Fruit fly (Drosophila melanogaster) whole organism, embryonic: Measurements from ENCODE around the gene CG5808.

Experiments
- BtbVII ChIP-seq: fragments of 200-800 bp; sonication (Bioruptor generic); optimal IDR thresholded peaks from 3 replicates; lab custom pipeline; 2017; ENCODE audit warnings: missing biosample characterization, mild to moderate bottlenecking, missing genetic modification characterization
- CG10366 ChIP-seq: fragments of 200-800 bp; sonication (Bioruptor generic); IDR thresholded peaks from 2 replicates; pipeline ENCODE4 v1.3.6; 2022; ENCODE audit warnings: missing biosample characterization, missing genetic modification characterization
- CG12744 ChIP-seq: fragments of 200-800 bp; sonication (Bioruptor generic); optimal IDR thresholded peaks from 2 replicates; lab custom pipeline; 2016; ENCODE audit warnings: missing biosample characterization, missing genetic modification characterization
- CG13296 ChIP-seq: fragments of 200-800 bp; sonication (Bioruptor generic); optimal IDR thresholded peaks from 3 replicates; lab custom pipeline; 2018; ENCODE audit warnings: missing biosample characterization, mild to moderate bottlenecking, missing genetic modification characterization
- CG13775 ChIP-seq: fragments of 200-800 bp; sonication (Bioruptor generic); optimal IDR thresholded peaks from 3 replicates; lab custom pipeline; 2017; ENCODE audit warnings: missing biosample characterization, mild to moderate bottlenecking, missing genetic modification characterization
- CG14710 ChIP-seq: fragments of 200-800 bp; sonication (Bioruptor generic); optimal IDR thresholded peaks from 3 replicates; lab custom pipeline; 2019; ENCODE audit warnings: missing biosample characterization, mild to moderate bottlenecking, missing genetic modification characterization, moderate library complexity
- CG14860 ChIP-seq: fragments of 200-800 bp; sonication (Bioruptor generic); IDR thresholded peaks from 3 replicates; pipeline ENCODE4 v1.3.6; 2022; ENCODE audit warnings: missing biosample characterization, missing genetic modification characterization; ENCODE audit not compliant: partially characterized antibody
- CG15011 ChIP-seq: fragments of 200-800 bp; sonication (Bioruptor generic); optimal IDR thresholded peaks from 3 replicates; lab custom pipeline; 2018; ENCODE audit warnings: missing biosample characterization, mild to moderate bottlenecking, missing genetic modification characterization
- CG17385 ChIP-seq: fragments of 200-800 bp; sonication (Bioruptor generic); optimal IDR thresholded peaks from 3 replicates; lab custom pipeline; 2018; ENCODE audit warnings: missing biosample characterization, mild to moderate bottlenecking, missing genetic modification characterization
- CG17612 ChIP-seq: fragments of 200-800 bp; sonication (Bioruptor generic); IDR thresholded peaks from 2 replicates; pipeline ENCODE4 v1.3.6; 2022; ENCODE audit warnings: missing biosample characterization, missing genetic modification characterization
- CG31388 ChIP-seq: fragments of 200-800 bp; sonication (Bioruptor generic); optimal IDR thresholded peaks from 2 replicates; lab custom pipeline; 2016; ENCODE audit warnings: missing biosample characterization, missing genetic modification characterization
- CG3726 ChIP-seq: fragments of 200-800 bp; sonication (Bioruptor generic); IDR thresholded peaks from 3 replicates; pipeline ENCODE4, ENCODE4 v1.3.6; 2022; ENCODE audit warnings: missing biosample characterization, missing genetic modification characterization
- CG42726 ChIP-seq: fragments of 200-800 bp; sonication (Bioruptor generic); IDR thresholded peaks from 2 replicates; pipeline ENCODE4 v1.3.6; 2022; ENCODE audit warnings: missing biosample characterization, missing genetic modification characterization; ENCODE audit not compliant: partially characterized antibody
- CG6683 ChIP-seq: fragments of 200-800 bp; sonication (Bioruptor generic); optimal IDR thresholded peaks from 2 replicates; lab custom pipeline; 2017; ENCODE audit warnings: missing biosample characterization, mild to moderate bottlenecking, missing genetic modification characterization, missing genetic modification reagents
- CG7357 ChIP-seq: fragments of 200-800 bp; sonication (Bioruptor generic); IDR thresholded peaks from 3 replicates; pipeline ENCODE4 v1.3.6; 2022; ENCODE audit warnings: missing biosample characterization, missing genetic modification characterization
- CG7786 ChIP-seq: fragments of 200-800 bp; sonication (Bioruptor generic); optimal IDR thresholded peaks from 2 replicates; lab custom pipeline; 2016; ENCODE audit warnings: missing biosample characterization, missing genetic modification characterization
- CG8281 ChIP-seq: fragments of 200-800 bp; sonication (Bioruptor generic); optimal IDR thresholded peaks from 2 replicates; lab custom pipeline; 2018; ENCODE audit warnings: missing biosample characterization, mild to moderate bottlenecking, missing genetic modification characterization, moderate library complexity
- CG9437 ChIP-seq: fragments of 200-800 bp; sonication (Bioruptor generic); optimal IDR thresholded peaks from 2 replicates; lab custom pipeline; 2018; ENCODE audit warnings: missing biosample characterization, mild to moderate bottlenecking, missing genetic modification characterization
- CG9609 ChIP-seq: fragments of 200-800 bp; sonication (Bioruptor generic); optimal IDR thresholded peaks from 3 replicates; lab custom pipeline; 2016; ENCODE audit warnings: missing biosample characterization, missing genetic modification characterization
- CoRest ChIP-seq: fragments of 200-800 bp; sonication (Bioruptor generic); optimal IDR thresholded peaks from 3 replicates; lab custom pipeline; 2018; ENCODE audit warnings: missing biosample characterization, mild to moderate bottlenecking, missing genetic modification characterization, moderate library complexity
- Dip2 ChIP-seq: fragments of 200-800 bp; sonication (Bioruptor generic); IDR thresholded peaks from 2 replicates; pipeline ENCODE4 v1.3.6; 2022; ENCODE audit warnings: missing biosample characterization, missing genetic modification characterization
- Fer1 ChIP-seq: fragments of 200-800 bp; sonication (Bioruptor generic); optimal IDR thresholded peaks from 2 replicates; lab custom pipeline; 2017; ENCODE audit warnings: missing biosample characterization, mild to moderate bottlenecking, missing genetic modification characterization
- GATAe ChIP-seq: fragments of 200-800 bp; sonication (Bioruptor generic); conservative IDR thresholded peaks from 2 replicates; pipeline ENCODE4 v1.3.6; 2022; ENCODE audit warnings: missing biosample characterization, missing genetic modification characterization
- Hr39 ChIP-seq: fragments of >200 bp; optimal IDR thresholded peaks from 2 replicates; lab custom pipeline; 2017
- Hr78 ChIP-seq, 2 experiments: fragments of 200-800 bp in 1 of 2; fragments of >200 bp in 1 of 2; sonication (Bioruptor generic) in 1 of 2; optimal IDR thresholded peaks; 2 replicates each; lab custom pipeline; 2017 to 2019; ENCODE audit warnings: missing biosample characterization in 2 of 2, missing genetic modification characterization in 2 of 2, mild to moderate bottlenecking in 1 of 2, moderate library complexity in 1 of 2
- Opbp ChIP-seq: fragments of 200-800 bp; sonication (Bioruptor generic); IDR thresholded peaks from 3 replicates; pipeline ENCODE4 v1.3.6; 2022; ENCODE audit warnings: missing biosample characterization, missing genetic modification characterization; ENCODE audit not compliant: partially characterized antibody
- PHDP ChIP-seq: fragments of 200-800 bp; sonication (Bioruptor generic); optimal IDR thresholded peaks from 3 replicates; lab custom pipeline; 2018; ENCODE audit warnings: missing biosample characterization, mild to moderate bottlenecking, missing genetic modification characterization, moderate library complexity
- Ravus ChIP-seq: fragments of 200-800 bp; sonication (Bioruptor generic); IDR thresholded peaks from 2 replicates; pipeline ENCODE4 v1.3.6; 2022; ENCODE audit warnings: missing biosample characterization, missing genetic modification characterization
- Side ChIP-seq: fragments of 200-800 bp; sonication (Bioruptor generic); optimal IDR thresholded peaks from 2 replicates; lab custom pipeline; 2016; ENCODE audit warnings: missing biosample characterization, missing genetic modification characterization
- Spps ChIP-seq: fragments of 200-800 bp; sonication (Bioruptor generic); optimal IDR thresholded peaks from 2 replicates; lab custom pipeline; 2018; ENCODE audit warnings: missing biosample characterization, mild to moderate bottlenecking, missing genetic modification characterization
- TFAM ChIP-seq: fragments of 200-800 bp; sonication (Bioruptor generic); optimal IDR thresholded peaks from 2 replicates; lab custom pipeline; 2017; ENCODE audit warnings: missing biosample characterization, missing genetic modification characterization, inconsistent platforms
- abd-A ChIP-seq: fragments of 200-800 bp; sonication (Bioruptor generic); optimal IDR thresholded peaks from 3 replicates; lab custom pipeline; 2019; ENCODE audit warnings: missing biosample characterization, mild to moderate bottlenecking, missing genetic modification characterization, moderate library complexity
- bsh ChIP-seq, 2 experiments: fragments of 200-800 bp; sonication (Bioruptor generic); optimal IDR thresholded peaks; 2 replicates each; lab custom pipeline; 2017 to 2018; ENCODE audit warnings: mild to moderate bottlenecking in 2 of 2, missing biosample characterization in 2 of 2, missing genetic modification characterization in 2 of 2, moderate library complexity in 1 of 2
- cas ChIP-seq: fragments of 200-800 bp; sonication (Bioruptor generic); IDR thresholded peaks from 2 replicates; pipeline ENCODE4 v1.3.6; 2022; ENCODE audit warnings: missing biosample characterization, missing genetic modification characterization
- caup ChIP-seq: fragments of 200-800 bp; sonication (Bioruptor generic); optimal IDR thresholded peaks from 3 replicates; lab custom pipeline; 2017; ENCODE audit warnings: missing biosample characterization, mild to moderate bottlenecking, missing genetic modification characterization, moderate library complexity; ENCODE audit not compliant: severe bottlenecking
- da ChIP-seq: fragments of 200-800 bp; sonication (Bioruptor generic); optimal IDR thresholded peaks from 2 replicates; lab custom pipeline; 2016; ENCODE audit warnings: missing biosample characterization, missing genetic modification characterization
- esg ChIP-seq: fragments of 200-800 bp; sonication (Bioruptor generic); conservative IDR thresholded peaks from 2 replicates; pipeline ENCODE4 v1.3.6; 2022; ENCODE audit warnings: missing biosample characterization, missing genetic modification characterization
- gce ChIP-seq: fragments of 200-800 bp; sonication (Bioruptor generic); IDR thresholded peaks from 3 replicates; pipeline ENCODE4 v1.3.6; 2022; ENCODE audit warnings: missing biosample characterization, missing genetic modification characterization
- ken ChIP-seq: fragments of 200-800 bp; sonication (Bioruptor generic); IDR thresholded peaks from 3 replicates; pipeline ENCODE4 v1.3.6; 2022; ENCODE audit warnings: missing biosample characterization, missing genetic modification characterization
- kni ChIP-seq: fragments of 200-800 bp; sonication (Bioruptor generic); optimal IDR thresholded peaks from 3 replicates; lab custom pipeline; 2017; ENCODE audit warnings: mild to moderate bottlenecking, missing biosample characterization, missing genetic modification reagents, missing genetic modification characterization
- lmd ChIP-seq: fragments of 200-800 bp; sonication (Bioruptor generic); IDR thresholded peaks from 2 replicates; pipeline ENCODE4 v1.3.6; 2022; ENCODE audit warnings: missing biosample characterization, missing genetic modification characterization
- luna ChIP-seq: fragments of 200-800 bp; sonication (Bioruptor generic); optimal IDR thresholded peaks from 2 replicates; lab custom pipeline; 2016; ENCODE audit warnings: missing biosample characterization, missing genetic modification characterization
- odd ChIP-seq: fragments of 200-800 bp; sonication (Bioruptor generic); optimal IDR thresholded peaks from 2 replicates; lab custom pipeline; 2017; ENCODE audit warnings: missing biosample characterization, mild to moderate bottlenecking, missing genetic modification characterization
- pita ChIP-seq: fragments of 200-800 bp; sonication (Bioruptor generic); optimal IDR thresholded peaks from 2 replicates; lab custom pipeline; 2017; ENCODE audit warnings: missing biosample characterization, mild to moderate bottlenecking, missing genetic modification characterization
- seq ChIP-seq: fragments of 200-800 bp; sonication (Bioruptor generic); IDR thresholded peaks from 2 replicates; pipeline ENCODE4 v1.3.6; 2022; ENCODE audit warnings: missing biosample characterization, missing genetic modification characterization
- slou ChIP-seq: fragments of 200-800 bp; sonication (Bioruptor generic); optimal IDR thresholded peaks from 3 replicates; lab custom pipeline; 2016; ENCODE audit warnings: missing biosample characterization, missing genetic modification characterization
- tgo ChIP-seq: fragments of 200-800 bp; sonication (Bioruptor generic); IDR thresholded peaks from 3 replicates; pipeline ENCODE4 v1.3.6; 2022; ENCODE audit warnings: missing biosample characterization, missing genetic modification characterization
- tio ChIP-seq: fragments of 200-800 bp; sonication (Bioruptor generic); optimal IDR thresholded peaks from 2 replicates; lab custom pipeline; 2017; ENCODE audit warnings: missing biosample characterization, missing genetic modification characterization, inconsistent platforms
- ttk ChIP-seq: fragments of 200-800 bp; sonication (Bioruptor generic); IDR thresholded peaks from 2 replicates; pipeline ENCODE4 v2.1.2; 2022; ENCODE audit warnings: missing biosample characterization, missing genetic modification characterization
- wdn ChIP-seq: fragments of 200-800 bp; sonication (Bioruptor generic); IDR thresholded peaks from 2 replicates; pipeline ENCODE4 v1.3.6; 2022; ENCODE audit warnings: missing biosample characterization, missing genetic modification characterization

Gene CG5808

DNA sequence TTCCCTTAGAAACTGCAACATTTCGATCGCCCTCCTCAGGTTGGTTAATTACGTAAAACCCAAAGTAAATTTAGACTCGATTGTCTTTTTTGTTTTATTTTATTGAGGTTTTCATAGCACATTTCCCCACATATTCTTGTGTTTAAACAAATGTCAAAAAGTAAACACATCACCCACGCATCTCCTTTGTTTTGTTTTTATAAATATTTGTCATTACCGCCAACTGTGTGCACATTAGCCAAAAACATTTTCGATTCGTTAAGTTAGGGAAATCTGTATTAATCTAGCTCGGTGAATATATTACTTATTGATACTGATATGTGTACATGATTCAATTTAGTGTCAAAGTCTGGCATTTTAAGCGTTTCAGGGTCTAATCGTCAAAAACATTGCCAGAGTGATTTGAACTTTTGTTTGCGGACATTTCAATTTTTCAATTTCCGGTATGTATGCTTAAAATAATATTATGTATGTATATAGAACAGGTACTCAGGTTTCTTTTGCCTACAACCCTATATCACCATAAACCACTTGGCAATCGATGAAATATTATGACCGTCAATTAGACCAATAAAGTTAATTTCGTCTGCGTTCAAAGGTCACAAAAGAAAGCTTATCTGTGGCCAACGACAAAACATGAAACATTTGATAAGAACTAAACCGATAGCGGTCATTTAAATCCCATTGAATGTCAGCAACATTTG is 7.1 kb downstream of the CG5808 start (continued):
- TF ChIP-seq CoRest (tag; lab: Kevin White, UChicago) (no peak), Hr39 (no peak), bsh (GFP tag; optimal IDR thresholded peaks at IDR 0.05; lab: Kevin White, UChicago) (peak in 1 of 2 experiments; percentile 59), odd (no peak), Spps (peak; percentile 41), luna (GFP tag; lab: Kevin White, UChicago) (no peak), PHDP (peak; percentile 67), ttk (GFP tag; lab: Robert Waterston, UW) (no peak), CG15011 (GFP tag; lab: Kevin White, UChicago) (peak; percentile 59), lmd (GFP tag; lab: Robert Waterston, UW) (no peak), pita (GFP tag; lab: Kevin White, UChicago) (no peak), caup (peak; percentile 68), CG31388 (GFP tag; lab: Kevin White, UChicago) (no peak), cas (GFP tag; lab: Robert Waterston, UW) (no peak), Dip2 (GFP tag; lab: Robert Waterston, UW) (no peak), CG10366 (GFP tag; lab: Robert Waterston, UW) (no peak), CG17612 (GFP tag; lab: Robert Waterston, UW) (no peak), Ravus (GFP tag; lab: Robert Waterston, UW) (no peak), da (GFP tag; lab: Kevin White, UChicago) (no peak), gce (GFP tag; lab: Robert Waterston, UW) (no peak), CG9609 (GFP tag; lab: Kevin White, UChicago) (no peak), CG7357 (GFP tag; lab: Robert Waterston, UW) (no peak), abd-A (tag; lab: Kevin White, UChicago) (no peak), TFAM (GFP tag; lab: Kevin White, UChicago) (no peak), seq (no peak), GATAe (GFP tag; lab: Robert Waterston, UW) (no peak), CG7786 (no peak), tgo (no peak), CG42726 (no peak), esg (no peak), wdn (GFP tag; lab: Robert Waterston, UW) (no peak), ken (no peak), CG3726 (no peak), Side (GFP tag; lab: Kevin White, UChicago) (no peak), tio (GFP tag; lab: Kevin White, UChicago) (no peak), CG13775 (no peak), BtbVII (GFP tag; lab: Kevin White, UChicago) (peak; percentile 82), Opbp (GFP tag; lab: Robert Waterston, UW) (no peak), slou (no peak), CG12744 (GFP tag; lab: Kevin White, UChicago) (peak; percentile 10), Fer1 (GFP tag; lab: Kevin White, UChicago) (peak; percentile 72), CG8281 (peak; percentile 50), CG14860 (no peak), kni (GFP tag; lab: Kevin White, UChicago) (peak; percentile 62), CG13296 (GFP tag; lab: Kevin White, UChicago) (peak; percentile 65), CG14710 (peak; percentile 57), CG9437 (GFP tag; lab: Kevin White, UChicago) (no peak), Hr78 (GFP tag; optimal IDR thresholded peaks at IDR 0.05; lab: Kevin White, UChicago) (peak in 1 of 2 experiments; percentile 33), CG17385 (GFP tag; lab: Kevin White, UChicago) (no peak), CG6683 (GFP tag; lab: Kevin White, UChicago) (peak; percentile 43)
